Worm (Caenorhabditis elegans) whole organism, L4 larva: ENCODE results near the gene C28F5.1.

Experiments
- D1046.2 ChIP-seq: fragments of 200-800 bp; sonication (Bioruptor generic); IDR thresholded peaks from 2 replicates; pipeline ENCODE4 v1.3.6; 2022; ENCODE audit warnings: missing genetic modification characterization, missing compliant biosample characterization
- F44E2.7 ChIP-seq: fragments of 200-800 bp; sonication (Bioruptor generic); IDR thresholded peaks from 2 replicates; pipeline ENCODE4 v2.1.2; 2022; ENCODE audit warnings: missing genetic modification characterization, missing compliant biosample characterization
- R02D3.7 ChIP-seq: fragments of 150-350 bp; sonication (generic microtip); optimal IDR thresholded peaks from 3 replicates; lab custom pipeline; 2014; ENCODE audit warnings: missing biosample characterization, missing genetic modification characterization
- T20F7.1 ChIP-seq: fragments of 200-800 bp; sonication (Bioruptor generic); optimal IDR thresholded peaks from 2 replicates; lab custom pipeline; 2018; ENCODE audit warnings: mild to moderate bottlenecking, missing genetic modification characterization, missing compliant biosample characterization
- Y75B8A.6 ChIP-seq: fragments of 200-800 bp; sonication (Bioruptor generic); IDR thresholded peaks from 2 replicates; pipeline ENCODE4 v1.3.6; 2022; ENCODE audit warnings: missing genetic modification reagents, missing genetic modification characterization, missing compliant biosample characterization
- ZK546.5 ChIP-seq, 2 experiments: sonication (generic microtip); optimal IDR thresholded peaks; 2 replicates each; lab custom pipeline; 2017; ENCODE audit warnings: missing biosample characterization in 2 of 2, missing genetic modification characterization in 2 of 2
- aha-1 ChIP-seq: fragments of 150-350 bp; peaks from one replicate; lab custom pipeline; 2014; ENCODE audit warnings: missing biosample characterization, missing genetic modification characterization
- aly-2 ChIP-seq: sonication (generic microtip); optimal IDR thresholded peaks from 2 replicates; lab custom pipeline; 2018; ENCODE audit warnings: missing biosample characterization, missing genetic modification characterization
- arid-1 ChIP-seq: fragments of 200-800 bp; sonication (Bioruptor generic); conservative IDR thresholded peaks from 2 replicates; pipeline ENCODE4 v1.3.6; 2022; ENCODE audit warnings: missing genetic modification reagents, missing genetic modification characterization, missing compliant biosample characterization
- ceh-20 ChIP-seq: fragments of 200-800 bp; sonication (Bioruptor generic); IDR thresholded peaks from 2 replicates; pipeline ENCODE4 v1.3.6; 2022; ENCODE audit warnings: missing genetic modification reagents, missing genetic modification characterization, missing compliant biosample characterization
- ceh-44 ChIP-seq: fragments of 200-800 bp; sonication (Bioruptor generic); IDR thresholded peaks from 2 replicates; pipeline ENCODE4 v1.3.6; 2022; ENCODE audit warnings: missing genetic modification reagents, missing genetic modification characterization, missing compliant biosample characterization
- ceh-62 ChIP-seq: sonication (generic microtip); optimal IDR thresholded peaks from 2 replicates; lab custom pipeline; 2017; ENCODE audit warnings: missing biosample characterization, missing genetic modification characterization
- ceh-82 ChIP-seq: sonication (generic microtip); optimal IDR thresholded peaks from 2 replicates; lab custom pipeline; 2017; ENCODE audit warnings: missing biosample characterization, missing genetic modification characterization
- ces-1 ChIP-seq: fragments of 150-350 bp; sonication (generic microtip); optimal IDR thresholded peaks from 4 replicates; lab custom pipeline; 2014; ENCODE audit warnings: missing biosample characterization, missing genetic modification reagents, missing genetic modification characterization
- cey-2 ChIP-seq: sonication (generic microtip); optimal IDR thresholded peaks from 3 replicates; lab custom pipeline; 2017; ENCODE audit warnings: missing genetic modification characterization, mild to moderate bottlenecking, missing compliant biosample characterization, antibody characterized with exemption, borderline replicate concordance; ENCODE audit not compliant: insufficient read depth
- daf-16 ChIP-seq, 3 experiments: sonication (generic microtip); optimal IDR thresholded peaks; 2 replicates each; lab custom pipeline; 2016 to 2017; ENCODE audit warnings: missing genetic modification characterization in 3 of 3, missing genetic modification reagents in 3 of 3, mild to moderate bottlenecking in 2 of 3, missing compliant biosample characterization in 2 of 3, missing biosample characterization in 1 of 3, moderate library complexity in 1 of 3
- daf-19 ChIP-seq: fragments of 200-800 bp; sonication (Bioruptor generic); conservative IDR thresholded peaks from 2 replicates; pipeline ENCODE4 v1.3.6; 2022; ENCODE audit warnings: missing genetic modification characterization, missing compliant biosample characterization
- dve-1 ChIP-seq: sonication (generic microtip); optimal IDR thresholded peaks from 2 replicates; lab custom pipeline; 2017; ENCODE audit warnings: antibody characterized with exemption, mild to moderate bottlenecking, missing genetic modification characterization, missing compliant biosample characterization; ENCODE audit not compliant: insufficient read depth
- egl-43 ChIP-seq: fragments of 200-800 bp; sonication (Bioruptor generic); IDR thresholded peaks from 2 replicates; pipeline ENCODE4 v1.3.6; 2022; ENCODE audit warnings: missing genetic modification reagents, missing genetic modification characterization, missing compliant biosample characterization
- fkh-10 ChIP-seq: fragments of 150-350 bp; optimal IDR thresholded peaks from 2 replicates; lab custom pipeline; 2014; ENCODE audit warnings: missing biosample characterization, missing genetic modification reagents, missing genetic modification characterization
- gei-8 ChIP-seq: fragments of 200-800 bp; sonication (Bioruptor generic); optimal IDR thresholded peaks from 2 replicates; lab custom pipeline; 2018; ENCODE audit warnings: mild to moderate bottlenecking, missing genetic modification characterization, missing compliant biosample characterization
- hlh-11 ChIP-seq: fragments of 200-800 bp; sonication (Bioruptor generic); optimal IDR thresholded peaks from 2 replicates; lab custom pipeline; 2018; ENCODE audit warnings: mild to moderate bottlenecking, missing genetic modification characterization, missing compliant biosample characterization
- hmg-1.1 ChIP-seq: fragments of 200-800 bp; sonication (Bioruptor generic); IDR thresholded peaks from 2 replicates; pipeline ENCODE4 v1.3.6; 2022; ENCODE audit warnings: missing genetic modification reagents, missing genetic modification characterization, missing compliant biosample characterization
- jun-1 ChIP-seq: fragments of 150-350 bp; optimal IDR thresholded peaks from 2 replicates; lab custom pipeline; 2014; ENCODE audit warnings: missing biosample characterization, missing genetic modification reagents, missing genetic modification characterization
- lin-1 ChIP-seq: fragments of 200-800 bp; sonication (Bioruptor generic); IDR thresholded peaks from 2 replicates; pipeline ENCODE4 v1.3.6; 2022; ENCODE audit warnings: missing genetic modification reagents, missing genetic modification characterization, missing compliant biosample characterization
- lin-15B ChIP-seq: fragments of 150-350 bp; sonication (generic microtip); optimal IDR thresholded peaks from 3 replicates; lab custom pipeline; 2014; ENCODE audit warnings: missing biosample characterization, missing genetic modification characterization
- lin-29 ChIP-seq: fragments of 200-800 bp; sonication (Bioruptor generic); IDR thresholded peaks from 2 replicates; pipeline ENCODE4 v1.3.6; 2022; ENCODE audit warnings: missing genetic modification reagents, missing genetic modification characterization, missing compliant biosample characterization
- lin-38 ChIP-seq: fragments of 200-800 bp; sonication (Bioruptor generic); IDR thresholded peaks from 2 replicates; pipeline ENCODE4 v1.3.6; 2022; ENCODE audit warnings: missing genetic modification reagents, missing genetic modification characterization, missing compliant biosample characterization
- lin-39 ChIP-seq: fragments of 150-350 bp; optimal IDR thresholded peaks from 2 replicates; lab custom pipeline; 2014; ENCODE audit warnings: missing biosample characterization, missing genetic modification reagents, missing genetic modification characterization
- madf-9 ChIP-seq: fragments of 200-800 bp; sonication (Bioruptor generic); conservative IDR thresholded peaks from 2 replicates; pipeline ENCODE4 v1.3.6; 2022; ENCODE audit warnings: missing genetic modification reagents, missing genetic modification characterization, missing compliant biosample characterization
- mdl-1 ChIP-seq, 2 experiments: fragments of 150-350 bp in 1 of 2; sonication (generic microtip) in 1 of 2; optimal IDR thresholded peaks; 2 replicates each; lab custom pipeline; 2014 to 2017; ENCODE audit warnings: missing biosample characterization in 2 of 2, missing genetic modification characterization in 2 of 2
- mdt-29 ChIP-seq: fragments of 200-800 bp; sonication (Bioruptor generic); IDR thresholded peaks from 2 replicates; pipeline ENCODE4 v1.3.6; 2022; ENCODE audit warnings: missing genetic modification reagents, missing genetic modification characterization, missing compliant biosample characterization
- mep-1 ChIP-seq: fragments of 150-350 bp; sonication (generic microtip); optimal IDR thresholded peaks from 3 replicates; lab custom pipeline; 2014; ENCODE audit warnings: missing biosample characterization, missing genetic modification characterization
- mes-2 ChIP-seq: sonication (generic microtip); optimal IDR thresholded peaks from 2 replicates; lab custom pipeline; 2016; ENCODE audit warnings: missing genotype, mild to moderate bottlenecking, missing genetic modification characterization, missing compliant biosample characterization; ENCODE audit not compliant: poor library complexity, severe bottlenecking
- nhr-111 ChIP-seq: fragments of 200-800 bp; sonication (Bioruptor generic); optimal IDR thresholded peaks from 2 replicates; lab custom pipeline; 2018; ENCODE audit warnings: mild to moderate bottlenecking, missing genetic modification characterization, missing compliant biosample characterization
- nhr-25 ChIP-seq: sonication (generic microtip); optimal IDR thresholded peaks from 2 replicates; lab custom pipeline; 2017; ENCODE audit warnings: missing genetic modification characterization, mild to moderate bottlenecking, missing compliant biosample characterization, antibody characterized with exemption, moderate library complexity, borderline replicate concordance; ENCODE audit not compliant: insufficient read depth
- nhr-42 ChIP-seq: fragments of 200-800 bp; sonication (Bioruptor generic); IDR thresholded peaks from 2 replicates; pipeline ENCODE4 v1.3.6; 2022; ENCODE audit warnings: missing genetic modification characterization, missing compliant biosample characterization
- nhr-48 ChIP-seq: sonication (generic microtip); optimal IDR thresholded peaks from 2 replicates; lab custom pipeline; 2016; ENCODE audit warnings: mild to moderate bottlenecking, missing genetic modification characterization, missing compliant biosample characterization
- nhr-76 ChIP-seq: fragments of 150-350 bp; optimal IDR thresholded peaks from 2 replicates; lab custom pipeline; 2014; ENCODE audit warnings: missing biosample characterization, missing genetic modification characterization
- pqm-1 ChIP-seq: sonication (generic microtip); optimal IDR thresholded peaks from 2 replicates; lab custom pipeline; 2017; ENCODE audit warnings: missing biosample characterization, missing genetic modification characterization
- rbr-2 ChIP-seq: sonication (generic microtip); optimal IDR thresholded peaks from 2 replicates; lab custom pipeline; 2016; ENCODE audit warnings: missing genotype, missing genetic modification characterization, missing compliant biosample characterization
- skn-1 ChIP-seq: fragments of 150-350 bp; optimal IDR thresholded peaks from 2 replicates; lab custom pipeline; 2014; ENCODE audit warnings: missing biosample characterization, missing genetic modification characterization
- snpc-1.2 ChIP-seq: fragments of 200-800 bp; sonication (Bioruptor generic); IDR thresholded peaks from 2 replicates; pipeline ENCODE4 v1.3.6; 2022; ENCODE audit warnings: missing genetic modification reagents, missing genetic modification characterization, missing compliant biosample characterization
- tag-97 ChIP-seq: fragments of 200-800 bp; sonication (Bioruptor generic); IDR thresholded peaks from 2 replicates; pipeline ENCODE4 v1.3.6; 2022; ENCODE audit warnings: missing genetic modification characterization, missing compliant biosample characterization
- unc-130 ChIP-seq: sonication (generic microtip); optimal IDR thresholded peaks from 2 replicates; lab custom pipeline; 2016; ENCODE audit warnings: missing genetic modification reagents, missing genetic modification characterization, missing compliant biosample characterization
- unc-62 ChIP-seq, 3 experiments: fragments of 150-350 bp in 1 of 3; sonication (generic microtip); optimal IDR thresholded peaks in 2 of 3; peaks in 1 of 3; 1 replicate in 1 of 3; 2 replicates in 2 of 3; lab custom pipeline; 2014 to 2017; ENCODE audit warnings: missing biosample characterization in 3 of 3, missing genetic modification characterization in 3 of 3, missing genetic modification reagents in 3 of 3, missing genotype in 1 of 3
- zag-1 ChIP-seq: fragments of 150-350 bp; optimal IDR thresholded peaks from 2 replicates; lab custom pipeline; 2014; ENCODE audit warnings: missing biosample characterization, missing genetic modification characterization
- zfp-2 ChIP-seq: sonication (generic microtip); optimal IDR thresholded peaks from 2 replicates; lab custom pipeline; 2016; ENCODE audit warnings: mild to moderate bottlenecking, missing genetic modification characterization, missing compliant biosample characterization

The C28F5.1 gene

DNA sequence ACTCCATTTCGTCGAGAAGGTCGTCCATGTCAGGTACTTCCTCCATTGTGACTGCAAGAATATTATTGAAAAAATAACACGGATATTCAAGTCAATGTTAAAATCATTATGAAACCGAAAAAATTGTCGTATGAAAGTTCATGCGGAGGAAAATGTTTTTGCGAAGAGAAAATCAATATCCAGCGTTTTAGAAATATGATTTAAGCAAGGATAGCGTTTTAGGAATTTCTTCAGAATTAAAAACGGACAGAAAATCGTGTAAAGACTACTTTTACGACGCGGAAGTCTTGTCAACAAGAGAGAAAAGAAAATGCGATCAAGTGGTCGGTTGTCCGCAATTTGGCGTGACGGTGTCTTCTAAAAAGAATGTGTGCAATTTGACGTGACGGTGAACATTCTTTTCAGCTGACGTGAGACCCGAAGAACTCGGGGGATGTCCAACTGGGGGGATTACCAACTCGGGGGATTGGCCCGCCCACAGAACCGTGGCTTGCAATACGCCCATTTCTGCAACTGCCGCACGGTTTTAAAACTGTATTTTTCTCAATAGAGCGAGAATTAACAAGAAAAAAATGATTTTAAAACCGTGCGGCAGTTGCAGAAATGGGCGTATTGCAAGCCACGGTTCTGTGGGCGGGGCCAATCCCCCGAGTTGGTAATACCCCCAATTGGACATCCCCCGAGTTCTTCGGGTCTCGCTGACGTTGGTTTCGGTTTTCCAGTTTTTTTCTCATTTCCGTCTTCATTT is 26.4 kb upstream of the C28F5.1 start, which contains the start of the genes aka-1 and ubc-6 (continued):
- TF ChIP-seq jun-1 (peak; percentile 21), ceh-20 (GFP tag; lab: Robert Waterston, UW) (peak; percentile 95), mep-1 (peak; percentile 93), lin-15B (no peak), lin-1 (peak; percentile 87), aly-2 (tag; lab: Kevin White, UChicago) (no peak), gei-8 (peak; percentile 11), mdl-1 (tag; optimal IDR thresholded peaks at IDR 0.05; lab: Kevin White, UChicago) (peak; percentile 27 to 61), fkh-10 (peak; percentile 47), ceh-82 (tag; lab: Kevin White, UChicago) (no peak), skn-1 (tag; lab: Kevin White, UChicago) (no peak), ceh-62 (tag; lab: Kevin White, UChicago) (no peak), pqm-1 (tag; lab: Kevin White, UChicago) (no peak), lin-38 (GFP tag; lab: Robert Waterston, UW) (peak; percentile 95), egl-43 (GFP tag; lab: Robert Waterston, UW) (peak; percentile 95), arid-1 (peak; percentile 95), ZK546.5 (tag; optimal IDR thresholded peaks at IDR 0.05; lab: Kevin White, UChicago) (no peak), nhr-25 (tag; lab: Kevin White, UChicago) (peak; percentile 34), nhr-111 (GFP tag; lab: Kevin White, UChicago) (no peak), cey-2 (tag; lab: Kevin White, UChicago) (no peak), nhr-48 (tag; lab: Kevin White, UChicago) (peak; percentile 82), madf-9 (GFP tag; lab: Robert Waterston, UW) (peak; percentile 91), daf-16 (GFP tag; optimal IDR thresholded peaks at IDR 0.05; lab: Kevin White, UChicago) (peak; percentile 28 to 67), daf-16 (tag; optimal IDR thresholded peaks at IDR 0.05; lab: Kevin White, UChicago) (no peak), daf-19 (peak; percentile 95), zag-1 (no peak), nhr-42 (GFP tag; lab: Robert Waterston, UW) (peak; percentile 94), tag-97 (GFP tag; lab: Robert Waterston, UW) (no peak), hmg-1.1 (GFP tag; lab: Robert Waterston, UW) (peak; percentile 91), rbr-2 (tag; lab: Kevin White, UChicago) (peak; percentile 93), snpc-1.2 (GFP tag; lab: Robert Waterston, UW) (peak; percentile 83), ceh-44 (GFP tag; lab: Robert Waterston, UW) (peak; percentile 88), Y75B8A.6 (peak; percentile 72), aha-1 (tag; lab: Kevin White, UChicago) (peak; percentile 44), F44E2.7 (GFP tag; lab: Robert Waterston, UW) (0 out of 2 replicates have a peak, but pooled peaks have one; percentile 24), dve-1 (tag; lab: Kevin White, UChicago) (peak; percentile 91), R02D3.7 (tag; lab: Kevin White, UChicago) (no peak), zfp-2 (tag; lab: Kevin White, UChicago) (peak; percentile 60), unc-130 (peak; percentile 94), hlh-11 (tag; lab: Kevin White, UChicago) (peak; percentile 98), D1046.2 (GFP tag; lab: Robert Waterston, UW) (peak; percentile 94), lin-39 (no peak), ces-1 (GFP tag; lab: Kevin White, UChicago) (peak; percentile 24), lin-29 (GFP tag; lab: Robert Waterston, UW) (peak; percentile 80), mes-2 (peak; percentile 78), mdt-29 (peak; percentile 90), unc-62 (GFP tag; optimal IDR thresholded peaks at IDR 0.05 in 1 of 2; lab: Kevin White, UChicago) (peak in 1 of 2 experiments; percentile 90), unc-62 (tag; optimal IDR thresholded peaks at IDR 0.05; lab: Kevin White, UChicago) (no peak), T20F7.1 (GFP tag; lab: Kevin White, UChicago) (peak; percentile 89), nhr-76 (tag; lab: Kevin White, UChicago) (peak; percentile 8)
